Worm (Caenorhabditis elegans): ENCODE results near the gene shpk-1.

ce11 chrIII:13659028-13659427 is 51.2 kb downstream of the shpk-1 start:
- TF ChIP-seq nhr-84 (tag; optimal IDR thresholded peaks at IDR 0.05) (no peak), nhr-237 (tag; optimal IDR thresholded peaks at IDR 0.05) (no peak), nhr-11 (tag; optimal IDR thresholded peaks at IDR 0.05) (no peak), lir-3 (tag; optimal IDR thresholded peaks at IDR 0.05; ENCODE audit: poor library complexity) (no peak), tbx-2 (tag; optimal IDR thresholded peaks at IDR 0.05) (no peak), zag-1 (tag; optimal IDR thresholded peaks at IDR 0.05) (no peak), elt-3 (tag; optimal IDR thresholded peaks at IDR 0.05) (no peak), pax-3 (tag; optimal IDR thresholded peaks at IDR 0.05) (no peak), snpc-4 (tag; optimal IDR thresholded peaks at IDR 0.05) (no peak), ama-1 (optimal IDR thresholded peaks at IDR 0.05) (no peak), mep-1 (tag; optimal IDR thresholded peaks at IDR 0.05) (no peak), efl-3 (GFP tag; optimal IDR thresholded peaks at IDR 0.05) (no peak), F16B12.6 (tag; optimal IDR thresholded peaks at IDR 0.05) (no peak), unc-30 (tag; optimal IDR thresholded peaks at IDR 0.05) (no peak)
